Worm (Caenorhabditis elegans): ENCODE measurements around the gene F28A12.3.
A peak's percentile ranks its signal among the peaks of the same experiment; 100 is the strongest.

Gene F28A12.3

ce11 chrV:8603272-8603671 lies 37.9 kb downstream of the F28A12.3 start, which contains the start of gene F41E6.5:
Gene F41E6.5, plus strand, starts transcription at chrV:8603480.
- TF ChIP-seq C34F6.9 (tag; optimal IDR thresholded peaks at IDR 0.05) (no peak), nhr-21 (tag; optimal IDR thresholded peaks at IDR 0.05) (peak; percentile 1), sma-9 (GFP tag; optimal IDR thresholded peaks at IDR 0.05) (peak; percentile 47), sma-9 (tag; optimal IDR thresholded peaks at IDR 0.05) (no peak), fos-1 (tag; optimal IDR thresholded peaks at IDR 0.05) (peak; percentile 26), alr-1 (tag; optimal IDR thresholded peaks at IDR 0.05) (no peak), crh-2 (tag; optimal IDR thresholded peaks at IDR 0.05) (peak; percentile 72)

DNA sequence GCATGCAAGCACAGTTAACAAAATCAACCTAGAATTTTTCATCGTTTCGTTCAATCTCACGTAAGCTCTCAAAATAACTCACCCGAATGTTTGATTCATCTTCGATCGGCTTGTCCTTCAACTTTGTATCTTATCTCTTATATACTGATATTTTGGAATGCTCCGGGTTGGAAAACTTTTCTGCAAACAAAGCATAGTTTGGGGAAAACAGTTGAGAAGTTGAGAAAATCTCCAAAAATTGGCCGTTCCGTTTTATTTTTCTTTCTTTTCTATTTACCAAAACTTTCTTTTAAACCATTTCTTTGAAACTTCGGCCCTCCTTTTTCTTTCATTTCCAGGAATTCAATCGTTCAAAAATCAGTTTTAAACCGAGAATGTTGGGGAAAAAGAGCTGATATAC lies 38.5 kb downstream of the F28A12.3 start, which contains the start of gene F41E6.15:
Gene F41E6.15, minus strand, starts transcription at position 101 of the 400 bp plus-strand sequence.
- TF ChIP-seq lsy-2 (tag; optimal IDR thresholded peaks at IDR 0.05) (no peak), nhr-77 (tag; optimal IDR thresholded peaks at IDR 0.05) (no peak), nhr-23 (tag; optimal IDR thresholded peaks at IDR 0.05) (no peak), elt-3 (tag; optimal IDR thresholded peaks at IDR 0.05) (no peak), egl-27 (tag; optimal IDR thresholded peaks at IDR 0.05) (no peak), mab-5 (tag; optimal IDR thresholded peaks at IDR 0.05) (no peak), ztf-11 (tag; optimal IDR thresholded peaks at IDR 0.05) (no peak), nhr-12 (tag; optimal IDR thresholded peaks at IDR 0.05) (no peak), blmp-1 (tag; optimal IDR thresholded peaks at IDR 0.05; ENCODE audit: insufficient read depth) (no peak), zag-1 (tag; optimal IDR thresholded peaks at IDR 0.05) (no peak), lin-39 (tag; optimal IDR thresholded peaks at IDR 0.05) (no peak), R02D3.7 (tag; optimal IDR thresholded peaks at IDR 0.05) (no peak), peb-1 (tag; optimal IDR thresholded peaks at IDR 0.05) (no peak), nhr-237 (tag; optimal IDR thresholded peaks at IDR 0.05) (no peak), ztf-4 (tag; optimal IDR thresholded peaks at IDR 0.05) (no peak), nhr-6 (tag; optimal IDR thresholded peaks at IDR 0.05) (no peak)

ce11 chrV:8601420-8601819 lies 39.7 kb downstream of the F28A12.3 start, which contains the start of gene F41E6.8:
Gene F41E6.8, minus strand, starts transcription at chrV:8601520.
- no peak for TF ChIP-seq alr-1 (tag; optimal IDR thresholded peaks at IDR 0.05)
- TF ChIP-seq nhr-12 (tag; optimal IDR thresholded peaks at IDR 0.05) = no peak
- no peak for TF ChIP-seq elt-3 (tag; optimal IDR thresholded peaks at IDR 0.05)

ce11 chrV:8599957-8600356 lies 41.2 kb downstream of the F28A12.3 start:
- TF ChIP-seq ceh-16 (tag; optimal IDR thresholded peaks at IDR 0.05) = no peak

DNA sequence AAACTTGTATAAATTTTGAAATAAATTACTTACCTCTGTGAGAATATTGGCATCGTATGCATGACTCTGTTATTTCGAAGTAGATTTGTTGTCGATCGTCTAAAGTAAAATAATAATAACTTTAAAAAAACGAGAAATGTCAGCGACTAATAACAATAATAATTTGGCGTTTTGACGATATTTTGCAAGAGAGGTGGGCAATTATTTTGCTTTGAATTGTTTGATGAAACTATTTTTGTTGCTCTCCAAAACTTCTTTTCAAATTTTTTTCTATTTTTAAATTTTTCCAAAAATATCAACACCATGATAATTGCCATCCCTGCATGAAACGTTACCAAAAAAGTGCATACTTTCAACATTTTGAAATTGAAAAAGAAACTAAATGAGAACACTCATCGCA lies 42.0 kb downstream of the F28A12.3 start, which contains the start of gene F41E6.7:
Gene F41E6.7, minus strand, starts transcription at position 101 of the 400 bp plus-strand sequence.
- TF ChIP-seq nhr-77 (tag; optimal IDR thresholded peaks at IDR 0.05) (no peak), ceh-82 (tag; optimal IDR thresholded peaks at IDR 0.05) (no peak), lin-11 (tag; optimal IDR thresholded peaks at IDR 0.05) (no peak), ama-1 (optimal IDR thresholded peaks at IDR 0.05) (no peak), snpc-4 (tag; optimal IDR thresholded peaks at IDR 0.05) (no peak)

ce11 chrV:8594105-8594964 lies 46.8 kb downstream of the F28A12.3 start, which contains the start of gene tag-196:
Gene tag-196, plus strand, starts transcription at chrV:8594914.
- TF ChIP-seq nhr-129 (tag; optimal IDR thresholded peaks at IDR 0.05) = peak; percentile 62
- no peak for TF ChIP-seq fos-1 (tag; optimal IDR thresholded peaks at IDR 0.05)
- peak in 1 of 2 experiments; percentile 29 for TF ChIP-seq lsy-2 (tag; optimal IDR thresholded peaks at IDR 0.05)
- peak; percentile 9 for TF ChIP-seq sma-9 (GFP tag; optimal IDR thresholded peaks at IDR 0.05)
- no peak for TF ChIP-seq sma-9 (tag; optimal IDR thresholded peaks at IDR 0.05)
- no peak for TF ChIP-seq peb-1 (tag; optimal IDR thresholded peaks at IDR 0.05)
- TF ChIP-seq lin-11 (tag; optimal IDR thresholded peaks at IDR 0.05) = no peak
- TF ChIP-seq unc-55 (GFP tag; optimal IDR thresholded peaks at IDR 0.05) = no peak
- no peak for TF ChIP-seq nhr-77 (tag; optimal IDR thresholded peaks at IDR 0.05)
- no peak for TF ChIP-seq skn-1 (tag; optimal IDR thresholded peaks at IDR 0.05)
- TF ChIP-seq elt-3 (tag; optimal IDR thresholded peaks at IDR 0.05) = no peak
- TF ChIP-seq nhr-12 (tag; optimal IDR thresholded peaks at IDR 0.05) = no peak
- TF ChIP-seq mdl-1 (tag; optimal IDR thresholded peaks at IDR 0.05) = no peak
- no peak for TF ChIP-seq lin-13 (GFP tag; optimal IDR thresholded peaks at IDR 0.05)
- TF ChIP-seq ceh-82 (tag; optimal IDR thresholded peaks at IDR 0.05) = no peak
- peak; percentile 46 for TF ChIP-seq F13H6.1 (tag; optimal IDR thresholded peaks at IDR 0.05)
- no peak for TF ChIP-seq Y55F3AM.14 (GFP tag; optimal IDR thresholded peaks at IDR 0.05)
